5 fruit fly cellular contexts compared by ENCODE assay signal in genomic region chrX:5917310-5917988, dm6.
A peak's percentile ranks its signal among the peaks of the same experiment; 100 is the strongest.
TF ChIP-seq lines count a peak whose summit lies in the region.

No protein-coding gene starts in this region.

- TF ChIP-seq CTCF in whole organism, embryonic (GFP tag; optimal IDR thresholded peaks at IDR 0.05; lab: Kevin White, UChicago): no peak

TF ChIP-seq in whole organism, adult, 20 proteins besides CTCF, POLR2A, EP300 and RAD21:
- TF ChIP-seq Crg-1 (GFP tag; optimal IDR thresholded peaks at IDR 0.05; lab: Kevin White, UChicago) (no peak), tj (GFP tag; optimal IDR thresholded peaks at IDR 0.05; lab: Kevin White, UChicago) (peak; percentile 91), CG1620 (GFP tag; optimal IDR thresholded peaks at IDR 0.05; lab: Kevin White, UChicago) (no peak)

TF ChIP-seq in whole organism, embryonic, 481 proteins besides CTCF, POLR2A, EP300 and RAD21:
- TF ChIP-seq CG3995 (GFP tag; optimal IDR thresholded peaks at IDR 0.05; lab: Kevin White, UChicago) (no peak), CG17186 (GFP tag; optimal IDR thresholded peaks at IDR 0.05; lab: Kevin White, UChicago) (no peak), hb (GFP tag; IDR thresholded peaks at IDR 0.05; lab: Robert Waterston, UW; ENCODE audit: partially characterized antibody) (no peak), CG8089 (GFP tag; optimal IDR thresholded peaks at IDR 0.05; lab: Kevin White, UChicago) (no peak), Ets65A (GFP tag; lab: Kevin White, UChicago) (peak; percentile 33), nom (GFP tag; optimal IDR thresholded peaks at IDR 0.05; lab: Kevin White, UChicago) (peak; percentile 4), CG10979 (tag; optimal IDR thresholded peaks at IDR 0.05; lab: Kevin White, UChicago) (no peak), odd (GFP tag; optimal IDR thresholded peaks at IDR 0.05; lab: Kevin White, UChicago) (no peak), Atf6 (GFP tag; IDR thresholded peaks at IDR 0.05; lab: Robert Waterston, UW) (peak; percentile 20; the same call in 1 of the 2 replicates)
TF ChIP-seq in whole organism, embryonic: peak in this region for 3.

TF ChIP-seq in whole organism, prepupa, 60 proteins besides CTCF, POLR2A, EP300 and RAD21:
- TF ChIP-seq Sox14 (GFP tag; optimal IDR thresholded peaks at IDR 0.05; lab: Kevin White, UChicago) (no peak), CG6163 (GFP tag; IDR thresholded peaks at IDR 0.05; lab: Robert Waterston, UW) (peak; percentile 27; the same call in 1 of the 3 replicates), CG34406 (GFP tag; optimal IDR thresholded peaks at IDR 0.05; lab: Kevin White, UChicago) (peak; percentile 4), CG6808 (GFP tag; optimal IDR thresholded peaks at IDR 0.05; lab: Kevin White, UChicago) (no peak), CG15336 (GFP tag; IDR thresholded peaks at IDR 0.05; lab: Robert Waterston, UW) (peak; percentile 50), eg (GFP tag; IDR thresholded peaks at IDR 0.05; lab: Robert Waterston, UW) (peak; percentile 67; the same call in 2 of the 3 replicates), CG6276 (GFP tag; optimal IDR thresholded peaks at IDR 0.05; lab: Kevin White, UChicago) (peak; percentile 38), vri (GFP tag; optimal IDR thresholded peaks at IDR 0.05; lab: Kevin White, UChicago) (peak; percentile 9), CG8119 (GFP tag; IDR thresholded peaks at IDR 0.05; lab: Robert Waterston, UW) (peak; percentile 49; the same call in 1 of the 3 replicates), Eip78C (GFP tag; lab: Kevin White, UChicago) (peak; percentile 28)

TF ChIP-seq in whole organism, pupa, 21 proteins besides CTCF, POLR2A, EP300 and RAD21:
- no peak for TF ChIP-seq fd96Ca (GFP tag; IDR thresholded peaks at IDR 0.05; lab: Robert Waterston, UW)
- TF ChIP-seq Snoo (tag; optimal IDR thresholded peaks at IDR 0.05; lab: Kevin White, UChicago): peak; percentile 12
- TF ChIP-seq D1 (tag; optimal IDR thresholded peaks at IDR 0.05; lab: Kevin White, UChicago): no peak
- TF ChIP-seq CG17806 (tag; optimal IDR thresholded peaks at IDR 0.05; lab: Kevin White, UChicago): no peak
- TF ChIP-seq CG4496 (GFP tag; IDR thresholded peaks at IDR 0.05; lab: Robert Waterston, UW): 0 out of 3 replicates have a peak, but pooled peaks have one; percentile 51
- peak; percentile 38; the same call in 1 of the 2 replicates for TF ChIP-seq CG12605 (GFP tag; IDR thresholded peaks at IDR 0.05; lab: Robert Waterston, UW)
- TF ChIP-seq gl (tag; optimal IDR thresholded peaks at IDR 0.05; lab: Kevin White, UChicago): no peak
- TF ChIP-seq Pif1A (GFP tag; optimal IDR thresholded peaks at IDR 0.05; lab: Kevin White, UChicago): no peak
- peak; percentile 29; the same call in 1 of the 2 replicates for TF ChIP-seq CG32121 (GFP tag; IDR thresholded peaks at IDR 0.05; lab: Robert Waterston, UW)
- no peak for TF ChIP-seq CG8301 (tag; optimal IDR thresholded peaks at IDR 0.05; lab: Kevin White, UChicago)
- TF ChIP-seq CG10348 (GFP tag; IDR thresholded peaks at IDR 0.05; lab: Robert Waterston, UW): no peak
- no peak for TF ChIP-seq CG34367 (tag; optimal IDR thresholded peaks at IDR 0.05; lab: Kevin White, UChicago)

TF ChIP-seq in whole organism, wandering third instar larva, 38 proteins besides CTCF, POLR2A, EP300 and RAD21:
- TF ChIP-seq brk (GFP tag; optimal IDR thresholded peaks at IDR 0.05; lab: Kevin White, UChicago) (peak; percentile 14), psq (GFP tag; optimal IDR thresholded peaks at IDR 0.05; lab: Kevin White, UChicago) (peak; percentile 70), Sp1 (GFP tag; optimal IDR thresholded peaks at IDR 0.05; lab: Kevin White, UChicago) (peak; percentile 23), h (GFP tag; optimal IDR thresholded peaks at IDR 0.05; lab: Kevin White, UChicago) (no peak)
